Worm (Caenorhabditis elegans) whole organism, L4 larva: ENCODE results near the gene ZK617.26.

ENCODE experiments used
- D1046.2 ChIP-seq: fragments of 200-800 bp; sonication (Bioruptor generic); IDR thresholded peaks from 2 replicates; pipeline ENCODE4 v1.3.6; 2022; ENCODE audit warnings: missing genetic modification characterization, missing compliant biosample characterization
- F37D6.2 ChIP-seq: sonication (generic microtip); optimal IDR thresholded peaks from 2 replicates; lab custom pipeline; 2016; ENCODE audit warnings: mild to moderate bottlenecking, missing genetic modification characterization, missing compliant biosample characterization
- F44E2.7 ChIP-seq: fragments of 200-800 bp; sonication (Bioruptor generic); IDR thresholded peaks from 2 replicates; pipeline ENCODE4 v2.1.2; 2022; ENCODE audit warnings: missing genetic modification characterization, missing compliant biosample characterization
- T26A8.4 ChIP-seq: fragments of 200-800 bp; sonication (Bioruptor generic); IDR thresholded peaks from 2 replicates; pipeline ENCODE4 v1.3.6; 2022; ENCODE audit warnings: missing genetic modification characterization, missing compliant biosample characterization
- Y48G9A.11 ChIP-seq: fragments of 200-800 bp; sonication (Bioruptor generic); IDR thresholded peaks from 2 replicates; pipeline ENCODE4 v1.3.6; 2022; ENCODE audit warnings: missing genetic modification reagents, missing genetic modification characterization, missing compliant biosample characterization
- Y75B8A.6 ChIP-seq: fragments of 200-800 bp; sonication (Bioruptor generic); IDR thresholded peaks from 2 replicates; pipeline ENCODE4 v1.3.6; 2022; ENCODE audit warnings: missing genetic modification reagents, missing genetic modification characterization, missing compliant biosample characterization
- aha-1 ChIP-seq: fragments of 150-350 bp; peaks from one replicate; lab custom pipeline; 2014; ENCODE audit warnings: missing biosample characterization, missing genetic modification characterization
- arid-1 ChIP-seq: fragments of 200-800 bp; sonication (Bioruptor generic); conservative IDR thresholded peaks from 2 replicates; pipeline ENCODE4 v1.3.6; 2022; ENCODE audit warnings: missing genetic modification reagents, missing genetic modification characterization, missing compliant biosample characterization
- ceh-28 ChIP-seq: fragments of 150-350 bp; optimal IDR thresholded peaks from 2 replicates; lab custom pipeline; 2014; ENCODE audit warnings: missing biosample characterization, missing genetic modification reagents, missing genetic modification characterization
- ceh-44 ChIP-seq: fragments of 200-800 bp; sonication (Bioruptor generic); IDR thresholded peaks from 2 replicates; pipeline ENCODE4 v1.3.6; 2022; ENCODE audit warnings: missing genetic modification reagents, missing genetic modification characterization, missing compliant biosample characterization
- cey-2 ChIP-seq: sonication (generic microtip); optimal IDR thresholded peaks from 3 replicates; lab custom pipeline; 2017; ENCODE audit warnings: missing genetic modification characterization, mild to moderate bottlenecking, missing compliant biosample characterization, antibody characterized with exemption, borderline replicate concordance; ENCODE audit not compliant: insufficient read depth
- daf-16 ChIP-seq, 3 experiments: sonication (generic microtip); optimal IDR thresholded peaks; 2 replicates each; lab custom pipeline; 2016 to 2017; ENCODE audit warnings: missing genetic modification characterization in 3 of 3, missing genetic modification reagents in 3 of 3, mild to moderate bottlenecking in 2 of 3, missing compliant biosample characterization in 2 of 3, missing biosample characterization in 1 of 3, moderate library complexity in 1 of 3
- dmd-8 ChIP-seq: fragments of 200-800 bp; sonication (Bioruptor generic); IDR thresholded peaks from 2 replicates; pipeline ENCODE4 v1.3.6; 2022; ENCODE audit warnings: missing genetic modification characterization, missing compliant biosample characterization
- dve-1 ChIP-seq: sonication (generic microtip); optimal IDR thresholded peaks from 2 replicates; lab custom pipeline; 2017; ENCODE audit warnings: antibody characterized with exemption, mild to moderate bottlenecking, missing genetic modification characterization, missing compliant biosample characterization; ENCODE audit not compliant: insufficient read depth
- egl-43 ChIP-seq: fragments of 200-800 bp; sonication (Bioruptor generic); IDR thresholded peaks from 2 replicates; pipeline ENCODE4 v1.3.6; 2022; ENCODE audit warnings: missing genetic modification reagents, missing genetic modification characterization, missing compliant biosample characterization
- hlh-11 ChIP-seq: fragments of 200-800 bp; sonication (Bioruptor generic); optimal IDR thresholded peaks from 2 replicates; lab custom pipeline; 2018; ENCODE audit warnings: mild to moderate bottlenecking, missing genetic modification characterization, missing compliant biosample characterization
- hlh-30 ChIP-seq: sonication (generic microtip); optimal IDR thresholded peaks from 2 replicates; lab custom pipeline; 2017; ENCODE audit warnings: antibody characterized with exemption, mild to moderate bottlenecking, missing genetic modification characterization, missing compliant biosample characterization; ENCODE audit not compliant: insufficient read depth
- hmg-1.1 ChIP-seq: fragments of 200-800 bp; sonication (Bioruptor generic); IDR thresholded peaks from 2 replicates; pipeline ENCODE4 v1.3.6; 2022; ENCODE audit warnings: missing genetic modification reagents, missing genetic modification characterization, missing compliant biosample characterization
- jun-1 ChIP-seq: fragments of 150-350 bp; optimal IDR thresholded peaks from 2 replicates; lab custom pipeline; 2014; ENCODE audit warnings: missing biosample characterization, missing genetic modification reagents, missing genetic modification characterization
- lim-7 ChIP-seq: fragments of 200-800 bp; sonication (Bioruptor generic); IDR thresholded peaks from 2 replicates; pipeline ENCODE4 v1.3.6; 2022; ENCODE audit warnings: missing genetic modification characterization, missing compliant biosample characterization
- lin-1 ChIP-seq: fragments of 200-800 bp; sonication (Bioruptor generic); IDR thresholded peaks from 2 replicates; pipeline ENCODE4 v1.3.6; 2022; ENCODE audit warnings: missing genetic modification reagents, missing genetic modification characterization, missing compliant biosample characterization
- lin-13 ChIP-seq: fragments of 150-350 bp; optimal IDR thresholded peaks from 2 replicates; lab custom pipeline; 2014; ENCODE audit warnings: missing biosample characterization, missing genetic modification reagents, missing genetic modification characterization
- lin-15B ChIP-seq: fragments of 150-350 bp; sonication (generic microtip); optimal IDR thresholded peaks from 3 replicates; lab custom pipeline; 2014; ENCODE audit warnings: missing biosample characterization, missing genetic modification characterization
- lsy-2 ChIP-seq, 2 experiments: fragments of 150-350 bp in 1 of 2; sonication (generic microtip) in 1 of 2; optimal IDR thresholded peaks; 2 replicates each; lab custom pipeline; 2014 to 2017; ENCODE audit warnings: missing biosample characterization in 2 of 2, missing genetic modification characterization in 2 of 2
- mes-2 ChIP-seq: sonication (generic microtip); optimal IDR thresholded peaks from 2 replicates; lab custom pipeline; 2016; ENCODE audit warnings: missing genotype, mild to moderate bottlenecking, missing genetic modification characterization, missing compliant biosample characterization; ENCODE audit not compliant: poor library complexity, severe bottlenecking
- mxl-3 ChIP-seq: fragments of 200-800 bp; sonication (Bioruptor generic); optimal IDR thresholded peaks from 2 replicates; lab custom pipeline; 2018; ENCODE audit warnings: mild to moderate bottlenecking, missing genetic modification characterization, missing compliant biosample characterization
- nhr-102 ChIP-seq: sonication (generic microtip); optimal IDR thresholded peaks from 2 replicates; lab custom pipeline; 2016; ENCODE audit warnings: mild to moderate bottlenecking, missing genetic modification characterization, moderate library complexity, missing compliant biosample characterization
- nhr-11 ChIP-seq: fragments of 150-350 bp; optimal IDR thresholded peaks from 2 replicates; lab custom pipeline; 2014; ENCODE audit warnings: missing biosample characterization, missing genetic modification characterization
- nhr-111 ChIP-seq: fragments of 200-800 bp; sonication (Bioruptor generic); optimal IDR thresholded peaks from 2 replicates; lab custom pipeline; 2018; ENCODE audit warnings: mild to moderate bottlenecking, missing genetic modification characterization, missing compliant biosample characterization
- nhr-237 ChIP-seq: sonication (generic microtip); optimal IDR thresholded peaks from 2 replicates; lab custom pipeline; 2017; ENCODE audit warnings: missing biosample characterization, missing genetic modification characterization
- nhr-25 ChIP-seq: sonication (generic microtip); optimal IDR thresholded peaks from 2 replicates; lab custom pipeline; 2017; ENCODE audit warnings: missing genetic modification characterization, mild to moderate bottlenecking, missing compliant biosample characterization, antibody characterized with exemption, moderate library complexity, borderline replicate concordance; ENCODE audit not compliant: insufficient read depth
- nhr-77 ChIP-seq: fragments of 150-350 bp; optimal IDR thresholded peaks from 2 replicates; lab custom pipeline; 2014; ENCODE audit warnings: missing biosample characterization, missing genetic modification characterization
- pha-4 ChIP-seq, 2 experiments: fragments of 150-350 bp in 1 of 2; fragments of 200-800 bp in 1 of 2; sonication (Bioruptor generic) in 1 of 2; IDR thresholded peaks in 1 of 2; optimal IDR thresholded peaks in 1 of 2; 2 replicates each; pipeline versions ENCODE4 v1.3.6 to Lab custom; 2014 to 2022; ENCODE audit warnings: missing genetic modification characterization in 2 of 2, missing genetic modification reagents in 2 of 2, missing biosample characterization in 1 of 2, missing compliant biosample characterization in 1 of 2
- php-3 ChIP-seq: fragments of 200-800 bp; sonication (Bioruptor generic); IDR thresholded peaks from 2 replicates; pipeline ENCODE4 v1.3.6; 2022; ENCODE audit warnings: missing genetic modification reagents, missing genetic modification characterization, missing compliant biosample characterization
- pqm-1 ChIP-seq: sonication (generic microtip); optimal IDR thresholded peaks from 2 replicates; lab custom pipeline; 2017; ENCODE audit warnings: missing biosample characterization, missing genetic modification characterization
- rbr-2 ChIP-seq: sonication (generic microtip); optimal IDR thresholded peaks from 2 replicates; lab custom pipeline; 2016; ENCODE audit warnings: missing genotype, missing genetic modification characterization, missing compliant biosample characterization
- saeg-2 ChIP-seq: fragments of 200-800 bp; sonication (Bioruptor generic); IDR thresholded peaks from 2 replicates; pipeline ENCODE4 v1.3.6; 2022; ENCODE audit warnings: missing genetic modification reagents, missing genetic modification characterization, missing compliant biosample characterization
- set-16 ChIP-seq: fragments of 200-800 bp; sonication (Bioruptor generic); IDR thresholded peaks from 2 replicates; pipeline ENCODE4 v1.3.6; 2022; ENCODE audit warnings: missing genetic modification reagents, missing genetic modification characterization, missing compliant biosample characterization
- snpc-1.2 ChIP-seq: fragments of 200-800 bp; sonication (Bioruptor generic); IDR thresholded peaks from 2 replicates; pipeline ENCODE4 v1.3.6; 2022; ENCODE audit warnings: missing genetic modification reagents, missing genetic modification characterization, missing compliant biosample characterization
- spr-1 ChIP-seq: sonication (generic microtip); optimal IDR thresholded peaks from 2 replicates; lab custom pipeline; 2016; ENCODE audit warnings: mild to moderate bottlenecking, missing genetic modification characterization, missing compliant biosample characterization
- unc-130 ChIP-seq: sonication (generic microtip); optimal IDR thresholded peaks from 2 replicates; lab custom pipeline; 2016; ENCODE audit warnings: missing genetic modification reagents, missing genetic modification characterization, missing compliant biosample characterization
- unc-62 ChIP-seq, 3 experiments: fragments of 150-350 bp in 1 of 3; sonication (generic microtip); optimal IDR thresholded peaks in 2 of 3; peaks in 1 of 3; 1 replicate in 1 of 3; 2 replicates in 2 of 3; lab custom pipeline; 2014 to 2017; ENCODE audit warnings: missing biosample characterization in 3 of 3, missing genetic modification characterization in 3 of 3, missing genetic modification reagents in 3 of 3, missing genotype in 1 of 3
- zfp-3 ChIP-seq: fragments of 200-800 bp; sonication (Bioruptor generic); conservative IDR thresholded peaks from 2 replicates; pipeline ENCODE4 v1.3.6; 2022; ENCODE audit warnings: missing genetic modification reagents, missing genetic modification characterization, missing compliant biosample characterization

Gene ZK617.26

DNA sequence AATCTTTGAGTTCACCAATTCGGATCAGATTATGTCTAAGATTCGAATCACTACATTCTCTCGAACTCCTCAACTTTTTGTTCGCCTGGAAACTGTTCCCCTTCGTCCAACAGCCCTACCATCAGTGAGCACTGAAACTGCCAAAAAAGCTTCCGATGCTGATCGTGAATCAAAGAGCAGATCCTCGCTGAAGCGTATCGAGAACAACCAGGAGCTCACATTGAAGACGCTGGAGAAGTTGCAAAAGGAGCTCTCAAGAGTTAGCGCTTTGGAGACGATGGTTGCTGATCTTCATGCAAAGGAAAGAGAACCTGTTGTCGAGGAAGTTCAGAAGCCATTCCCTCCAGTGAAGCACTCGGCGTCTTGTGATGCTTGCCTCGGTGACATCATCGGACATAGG lies 24.0 kb upstream of the ZK617.26 start:
- peak; percentile 34; the same call in 1 of the 2 replicates for TF ChIP-seq egl-43 (GFP tag; lab: Robert Waterston, UW)
- no peak for TF ChIP-seq hmg-1.1 (GFP tag; lab: Robert Waterston, UW)
- TF ChIP-seq aha-1 (tag; lab: Kevin White, UChicago), result peak; percentile 62
- TF ChIP-seq set-16 (GFP tag; lab: Robert Waterston, UW), result peak; percentile 15

- TF ChIP-seq lin-15B (tag; lab: Kevin White, UChicago), result no peak
- peak; percentile 32 for TF ChIP-seq nhr-77 (tag; lab: Kevin White, UChicago)
- no peak for TF ChIP-seq nhr-11 (tag; lab: Kevin White, UChicago)
- peak; percentile 36 for TF ChIP-seq hlh-30
- peak; percentile 40 for TF ChIP-seq dve-1 (tag; lab: Kevin White, UChicago)
- TF ChIP-seq pha-4 (GFP tag; IDR thresholded peaks at IDR 0.05; lab: Robert Waterston, UW), result no peak
- TF ChIP-seq pha-4 (tag; optimal IDR thresholded peaks at IDR 0.05; lab: Kevin White, UChicago), result no peak
- TF ChIP-seq Y75B8A.6, result no peak
- no peak for TF ChIP-seq unc-62 (GFP tag; optimal IDR thresholded peaks at IDR 0.05 in 1 of 2; lab: Kevin White, UChicago)
- no peak for TF ChIP-seq unc-62 (tag; optimal IDR thresholded peaks at IDR 0.05; lab: Kevin White, UChicago)
- no peak for TF ChIP-seq Y48G9A.11 (GFP tag; lab: Robert Waterston, UW)
- no peak for TF ChIP-seq daf-16 (GFP tag; optimal IDR thresholded peaks at IDR 0.05; lab: Kevin White, UChicago)
- TF ChIP-seq daf-16 (tag; optimal IDR thresholded peaks at IDR 0.05; lab: Kevin White, UChicago), result peak; percentile 20
Observed at ce11 chrIV:12033985-12034384, 23.2 kb upstream of the ZK617.26 start, which contains the start of gene sqst-1. Gene sqst-1, plus strand, starts transcription at chrIV:12034282.

ce11 chrIV:12032383-12032782 lies 21.6 kb upstream of the ZK617.26 start:
- TF ChIP-seq dve-1 (tag; lab: Kevin White, UChicago) (peak; percentile 96), F37D6.2 (tag; lab: Kevin White, UChicago) (peak; percentile 23), spr-1 (peak; percentile 67), Y75B8A.6 (no peak), nhr-237 (no peak), nhr-77 (tag; lab: Kevin White, UChicago) (peak; percentile 79), nhr-111 (peak; percentile 24), arid-1 (no peak), ceh-28 (tag; lab: Kevin White, UChicago) (peak; percentile 85), lin-1 (GFP tag; lab: Robert Waterston, UW) (peak; percentile 48; the same call in 1 of the 2 replicates), rbr-2 (tag; lab: Kevin White, UChicago) (peak; percentile 83), unc-130 (GFP tag; lab: Kevin White, UChicago) (peak; percentile 22), lsy-2 (tag; optimal IDR thresholded peaks at IDR 0.05; lab: Kevin White, UChicago) (peak; percentile 84 to 90), saeg-2 (GFP tag; lab: Robert Waterston, UW) (peak; percentile 66), hlh-30 (peak; percentile 98), php-3 (GFP tag; lab: Robert Waterston, UW) (peak; percentile 77), nhr-11 (tag; lab: Kevin White, UChicago) (peak; percentile 91), mes-2 (tag; lab: Kevin White, UChicago) (peak; percentile 74), cey-2 (tag; lab: Kevin White, UChicago) (peak; percentile 33), D1046.2 (GFP tag; lab: Robert Waterston, UW) (no peak; the same call in 1 of the 2 replicates), jun-1 (peak; percentile 86), nhr-102 (tag; lab: Kevin White, UChicago) (peak; percentile 87), lim-7 (0 out of 2 replicates have a peak, but pooled peaks have one; percentile 15), daf-16 (GFP tag; optimal IDR thresholded peaks at IDR 0.05; lab: Kevin White, UChicago) (peak; percentile 58 to 67), daf-16 (tag; optimal IDR thresholded peaks at IDR 0.05; lab: Kevin White, UChicago) (peak; percentile 93), hlh-11 (tag; lab: Kevin White, UChicago) (peak; percentile 100), dmd-8 (no peak), F44E2.7 (GFP tag; lab: Robert Waterston, UW) (no peak), zfp-3 (GFP tag; lab: Robert Waterston, UW) (peak; percentile 76), nhr-25 (peak; percentile 28), snpc-1.2 (GFP tag; lab: Robert Waterston, UW) (no peak), T26A8.4 (GFP tag; lab: Robert Waterston, UW) (peak; percentile 90), mxl-3 (peak; percentile 91), ceh-44 (GFP tag; lab: Robert Waterston, UW) (no peak), lin-13 (GFP tag; lab: Kevin White, UChicago) (peak; percentile 85), pqm-1 (peak; percentile 95)
